Worm (Caenorhabditis elegans) whole organism, L3 larva: Measurements from ENCODE around the gene T08A9.13.

ENCODE experiments used
- aly-2 ChIP-seq: fragments of 150-350 bp; optimal IDR thresholded peaks from 2 replicates; lab custom pipeline; 2014; ENCODE audit warnings: missing biosample characterization, missing genetic modification characterization
- ama-1 ChIP-seq: fragments of 150-350 bp; optimal IDR thresholded peaks from 2 replicates; lab custom pipeline; 2018
- ceh-16 ChIP-seq: sonication (generic microtip); optimal IDR thresholded peaks from 2 replicates; lab custom pipeline; 2017; ENCODE audit warnings: missing biosample characterization, missing genetic modification characterization
- ceh-82 ChIP-seq: fragments of 150-350 bp; optimal IDR thresholded peaks from 2 replicates; lab custom pipeline; 2014; ENCODE audit warnings: missing biosample characterization, missing genetic modification characterization
- ceh-9 ChIP-seq: sonication (generic microtip); optimal IDR thresholded peaks from 2 replicates; lab custom pipeline; 2018; ENCODE audit warnings: missing biosample characterization, missing genetic modification characterization
- egl-27 ChIP-seq: sonication (generic microtip); optimal IDR thresholded peaks from 4 replicates; lab custom pipeline; 2017; ENCODE audit warnings: missing biosample characterization, missing genetic modification reagents, missing genetic modification characterization
- egl-5 ChIP-seq: fragments of 150-350 bp; optimal IDR thresholded peaks from 2 replicates; lab custom pipeline; 2017; ENCODE audit warnings: missing biosample characterization, missing genetic modification reagents, missing genetic modification characterization, inconsistent platforms
- elt-1 ChIP-seq: fragments of 150-350 bp; optimal IDR thresholded peaks from 2 replicates; lab custom pipeline; 2014; ENCODE audit warnings: missing biosample characterization, missing genetic modification characterization
- elt-2 ChIP-seq: sonication (generic microtip); optimal IDR thresholded peaks from 2 replicates; lab custom pipeline; 2016; ENCODE audit warnings: missing genetic modification reagents, mild to moderate bottlenecking, missing genetic modification characterization, missing compliant biosample characterization
- elt-3 ChIP-seq, 3 experiments: fragments of 150-350 bp in 1 of 3; sonication (generic microtip) in 2 of 3; optimal IDR thresholded peaks; 2 replicates in 2 of 3; 4 replicates in 1 of 3; lab custom pipeline; 2014 to 2017; ENCODE audit warnings: missing biosample characterization in 3 of 3, missing genetic modification characterization in 3 of 3
- eor-1 ChIP-seq, 2 experiments: fragments of 150-350 bp; optimal IDR thresholded peaks; 2 replicates each; lab custom pipeline; 2014 to 2018; ENCODE audit warnings: missing biosample characterization in 2 of 2, missing genetic modification characterization in 2 of 2
- fkh-10 ChIP-seq: sonication (generic microtip); optimal IDR thresholded peaks from 2 replicates; lab custom pipeline; 2017; ENCODE audit warnings: missing biosample characterization, missing genetic modification reagents, missing genetic modification characterization
- fkh-2 ChIP-seq: fragments of 150-350 bp; optimal IDR thresholded peaks from 2 replicates; lab custom pipeline; 2014; ENCODE audit warnings: missing biosample characterization, missing genetic modification reagents, missing genetic modification characterization
- hmg-11 ChIP-seq: sonication (generic microtip); optimal IDR thresholded peaks from 2 replicates; lab custom pipeline; 2016; ENCODE audit warnings: missing genetic modification characterization, missing compliant biosample characterization
- lin-39 ChIP-seq: fragments of 150-350 bp; optimal IDR thresholded peaks from 2 replicates; lab custom pipeline; 2018; ENCODE audit warnings: missing biosample characterization, missing genetic modification reagents, missing genetic modification characterization
- mml-1 ChIP-seq: fragments of 150-350 bp; sonication (generic microtip); optimal IDR thresholded peaks from 3 replicates; lab custom pipeline; 2014; ENCODE audit warnings: missing biosample characterization, missing genetic modification characterization
- nfya-1 ChIP-seq: sonication (generic microtip); optimal IDR thresholded peaks from 2 replicates; lab custom pipeline; 2017; ENCODE audit warnings: missing genetic modification characterization, mild to moderate bottlenecking, missing compliant biosample characterization, antibody characterized with exemption, moderate library complexity; ENCODE audit not compliant: insufficient read depth
- nhr-23 ChIP-seq: fragments of 150-350 bp; optimal IDR thresholded peaks from 2 replicates; lab custom pipeline; 2014; ENCODE audit warnings: missing biosample characterization, missing genetic modification reagents, missing genetic modification characterization
- nhr-43 ChIP-seq: sonication (generic microtip); optimal IDR thresholded peaks from 2 replicates; lab custom pipeline; 2016; ENCODE audit warnings: mild to moderate bottlenecking, missing genetic modification characterization, missing compliant biosample characterization; ENCODE audit not compliant: poor library complexity, severe bottlenecking
- nhr-76 ChIP-seq: fragments of 150-350 bp; sonication (generic microtip); optimal IDR thresholded peaks from 5 replicates; lab custom pipeline; 2014; ENCODE audit warnings: missing biosample characterization, missing genetic modification characterization
- pha-4 ChIP-seq: fragments of 150-350 bp; optimal IDR thresholded peaks from 2 replicates; lab custom pipeline; 2014; ENCODE audit warnings: missing biosample characterization, missing genetic modification reagents, missing genetic modification characterization
- pqm-1 ChIP-seq: fragments of 150-350 bp; optimal IDR thresholded peaks from 2 replicates; lab custom pipeline; 2017; ENCODE audit warnings: missing biosample characterization, missing genetic modification characterization, inconsistent platforms
- skn-1 ChIP-seq: fragments of 150-350 bp; optimal IDR thresholded peaks from 2 replicates; lab custom pipeline; 2014; ENCODE audit warnings: missing biosample characterization, missing genetic modification characterization
- snpc-4 ChIP-seq: fragments of 150-350 bp; optimal IDR thresholded peaks from 2 replicates; lab custom pipeline; 2014; ENCODE audit warnings: missing biosample characterization, missing genetic modification characterization
- tbx-2 ChIP-seq: sonication (generic microtip); optimal IDR thresholded peaks from 2 replicates; lab custom pipeline; 2016; ENCODE audit warnings: mild to moderate bottlenecking, missing genetic modification characterization, missing compliant biosample characterization
- zag-1 ChIP-seq: fragments of 150-350 bp; optimal IDR thresholded peaks from 2 replicates; lab custom pipeline; 2014; ENCODE audit warnings: missing biosample characterization, missing genetic modification characterization
- ztf-11 ChIP-seq: fragments of 150-350 bp; optimal IDR thresholded peaks from 2 replicates; lab custom pipeline; 2014; ENCODE audit warnings: missing biosample characterization, missing genetic modification characterization

Gene T08A9.13

ce11 chrX:7290859-7291628 is 31.2 kb downstream of the T08A9.13 start:
- TF ChIP-seq elt-2 (tag; lab: Kevin White, UChicago) (peak; percentile 23), fkh-2 (no peak), egl-27 (no peak), snpc-4 (tag; lab: Kevin White, UChicago) (no peak), pha-4 (tag; lab: Kevin White, UChicago) (peak; percentile 65), egl-5 (no peak), eor-1 (tag; optimal IDR thresholded peaks at IDR 0.05; lab: Kevin White, UChicago) (no peak), ceh-16 (tag; lab: Kevin White, UChicago) (no peak)

DNA sequence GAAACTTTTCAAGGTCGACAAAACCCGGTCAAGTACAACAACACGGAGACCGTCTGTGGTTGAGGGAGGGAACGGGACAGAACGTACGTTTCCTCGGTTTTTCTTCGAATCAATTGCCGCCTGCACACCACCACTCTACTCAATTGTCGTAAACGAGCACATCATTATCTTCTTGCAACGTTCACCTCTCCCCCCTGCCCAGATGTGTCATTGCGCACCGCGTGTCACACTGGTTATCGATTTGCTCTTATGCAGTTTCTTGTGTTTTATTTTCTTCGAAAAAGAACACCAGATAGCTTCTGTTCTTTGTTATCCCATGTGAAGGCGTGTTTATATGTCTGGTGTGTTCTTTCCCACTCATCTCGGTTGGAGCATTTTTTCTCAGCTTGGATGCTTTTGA is 32.7 kb downstream of the T08A9.13 start:
- TF ChIP-seq elt-3 (tag; optimal IDR thresholded peaks at IDR 0.05; lab: Kevin White, UChicago) (no peak), egl-5 (peak; percentile 35)

ce11 chrX:7284724-7285184 is 37.5 kb downstream of the T08A9.13 start:
- TF ChIP-seq tbx-2 (tag; lab: Kevin White, UChicago) (peak; percentile 35), elt-1 (tag; lab: Kevin White, UChicago) (peak; percentile 34), skn-1 (tag; lab: Kevin White, UChicago) (peak; percentile 9), ceh-16 (tag; lab: Kevin White, UChicago) (no peak), fkh-10 (GFP tag; lab: Kevin White, UChicago) (peak; percentile 89), nfya-1 (tag; lab: Kevin White, UChicago) (peak; percentile 49), lin-39 (tag; lab: Kevin White, UChicago) (peak; percentile 62), ceh-9 (tag; lab: Kevin White, UChicago) (peak; percentile 74), elt-2 (tag; lab: Kevin White, UChicago) (no peak), egl-27 (no peak), hmg-11 (peak; percentile 66), aly-2 (tag; lab: Kevin White, UChicago) (no peak), nhr-43 (tag; lab: Kevin White, UChicago) (no peak)

ce11 chrX:7283136-7283535 is 39.1 kb downstream of the T08A9.13 start:
- TF ChIP-seq ceh-82 (tag; lab: Kevin White, UChicago) (no peak), zag-1 (no peak), elt-2 (tag; lab: Kevin White, UChicago) (no peak), ztf-11 (tag; lab: Kevin White, UChicago) (no peak), pha-4 (tag; lab: Kevin White, UChicago) (no peak), nhr-76 (tag; lab: Kevin White, UChicago) (no peak)

DNA sequence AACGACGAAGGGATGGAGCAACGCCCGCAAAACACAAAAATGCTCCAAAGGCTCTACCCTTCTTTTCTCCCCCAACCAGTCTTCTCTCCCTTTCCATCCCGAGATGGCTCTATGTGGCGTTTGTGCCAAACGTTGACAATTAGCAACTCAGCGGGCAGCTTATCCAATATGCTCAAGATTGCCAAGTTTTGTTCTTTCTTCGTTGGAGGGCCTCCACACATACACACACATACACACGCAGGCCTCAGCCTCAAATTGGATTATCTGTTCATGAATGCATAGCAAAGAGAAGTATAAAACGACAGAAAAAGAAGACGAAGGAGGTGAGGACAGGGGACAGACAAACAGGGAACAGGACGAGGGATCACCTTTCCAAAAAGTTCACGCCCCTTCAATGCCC is 40.9 kb downstream of the T08A9.13 start:
- TF ChIP-seq ceh-9 (tag; lab: Kevin White, UChicago), result no peak
- no peak for TF ChIP-seq nhr-23
- no peak for TF ChIP-seq lin-39 (tag; lab: Kevin White, UChicago)
- TF ChIP-seq aly-2 (tag; lab: Kevin White, UChicago), result no peak
- TF ChIP-seq elt-3 (tag; optimal IDR thresholded peaks at IDR 0.05; lab: Kevin White, UChicago), result no peak
- TF ChIP-seq tbx-2 (tag; lab: Kevin White, UChicago), result no peak
- TF ChIP-seq hmg-11, result no peak
- TF ChIP-seq skn-1 (tag; lab: Kevin White, UChicago), result no peak
- no peak for TF ChIP-seq mml-1 (tag; lab: Kevin White, UChicago)
- no peak for TF ChIP-seq pqm-1
- TF ChIP-seq ceh-82 (tag; lab: Kevin White, UChicago), result no peak
- no peak for TF ChIP-seq egl-5

ce11 chrX:7279671-7280389 is 42.4 kb downstream of the T08A9.13 start, which contains the start of gene unc-10:
Gene unc-10 (minus strand): TSS chrX:7280322.
- no peak for TF ChIP-seq ama-1 (lab: Kevin White, UChicago)
